Fruit fly (Drosophila melanogaster): ENCODE measurements around the gene grk.
A peak's percentile ranks its signal among the peaks of the same experiment; 100 is the strongest.

The grk gene

DNA sequence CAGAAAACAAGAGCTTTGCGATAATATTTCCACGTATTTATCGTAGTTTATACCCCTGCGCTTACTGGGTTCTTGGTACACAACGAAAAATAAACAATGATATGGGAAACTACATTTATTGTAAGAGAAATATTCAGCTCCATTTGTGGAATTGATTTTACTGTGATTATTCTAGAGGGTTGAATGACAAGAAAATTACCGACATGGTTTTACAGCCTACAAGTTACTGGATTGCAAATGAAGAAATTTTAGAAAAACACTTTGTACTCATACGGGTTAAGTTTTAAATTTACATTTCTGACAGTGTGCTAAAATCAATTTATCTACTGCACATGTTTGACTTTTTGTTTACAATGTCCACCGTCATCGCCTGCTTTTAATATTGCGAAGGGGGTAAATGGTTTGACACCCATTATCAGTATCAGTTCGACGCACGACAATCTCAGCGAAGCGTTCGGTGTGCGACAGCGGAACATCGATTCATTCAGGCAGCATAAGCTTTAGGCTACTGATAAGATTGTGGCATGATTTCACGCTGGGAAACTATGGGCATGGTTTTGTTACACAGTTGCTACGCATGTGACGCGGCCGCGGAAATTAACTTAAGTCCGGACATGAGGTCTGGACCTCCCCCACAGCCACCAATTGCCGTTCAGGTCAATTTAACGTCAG lies 28.5 kb upstream of the grk start (continued):
- TF ChIP-seq vfl (GFP tag; optimal IDR thresholded peaks at IDR 0.05) (no peak), CG14667 (GFP tag; IDR thresholded peaks at IDR 0.05) (no peak), chinmo (GFP tag; IDR thresholded peaks at IDR 0.05; ENCODE audit: partially characterized antibody) (peak; percentile 71; the same call in 1 of the 4 replicates), CG14965 (GFP tag; optimal IDR thresholded peaks at IDR 0.05; ENCODE audit: borderline replicate concordance) (no peak), sens-2 (GFP tag; IDR thresholded peaks at IDR 0.05) (peak; percentile 27; the same call in 1 of the 2 replicates), CG9797 (GFP tag; optimal IDR thresholded peaks at IDR 0.05) (no peak), row (GFP tag; IDR thresholded peaks at IDR 0.05) (peak; percentile 62), CG3163 (GFP tag; optimal IDR thresholded peaks at IDR 0.05) (no peak), Dref (GFP tag; IDR thresholded peaks at IDR 0.05) (no peak), bcd (GFP tag; optimal IDR thresholded peaks at IDR 0.05) (peak; percentile 9), CG1233 (GFP tag; optimal IDR thresholded peaks at IDR 0.05) (no peak), sisA (GFP tag; IDR thresholded peaks at IDR 0.05) (no peak), CG4617 (GFP tag; optimal IDR thresholded peaks at IDR 0.05; ENCODE audit: borderline replicate concordance) (no peak), dimm (GFP tag; IDR thresholded peaks at IDR 0.05) (no peak), sr (GFP tag; IDR thresholded peaks at IDR 0.05) (no peak), Hey (tag; optimal IDR thresholded peaks at IDR 0.05) (no peak), lilli (GFP tag; optimal IDR thresholded peaks at IDR 0.05) (peak; percentile 39), CG30020 (tag; optimal IDR thresholded peaks at IDR 0.05) (no peak), CG17361 (GFP tag; IDR thresholded peaks at IDR 0.05) (peak; percentile 43; the same call in 1 of the 3 replicates), Dfd (GFP tag; optimal IDR thresholded peaks at IDR 0.05) (no peak), tio (GFP tag; optimal IDR thresholded peaks at IDR 0.05) (no peak), peb (GFP tag; IDR thresholded peaks at IDR 0.05) (no peak), CG6254 (GFP tag; optimal IDR thresholded peaks at IDR 0.05) (no peak), nmo (GFP tag; optimal IDR thresholded peaks at IDR 0.05) (peak; percentile 19), CG7745 (tag; optimal IDR thresholded peaks at IDR 0.05) (no peak), rib (GFP tag; IDR thresholded peaks at IDR 0.05) (no peak), CG15601 (tag; optimal IDR thresholded peaks at IDR 0.05) (no peak), CG12942 (GFP tag; optimal IDR thresholded peaks at IDR 0.05) (no peak), sd (tag; optimal IDR thresholded peaks at IDR 0.05) (no peak), usp (GFP tag; optimal IDR thresholded peaks at IDR 0.05) (no peak), CG31365 (tag; optimal IDR thresholded peaks at IDR 0.05) (no peak), CG12299 (tag; optimal IDR thresholded peaks at IDR 0.05) (no peak), caup (GFP tag; optimal IDR thresholded peaks at IDR 0.05; ENCODE audit: severe bottlenecking) (peak; percentile 38), yki (optimal IDR thresholded peaks at IDR 0.05) (no peak), croc (GFP tag; conservative IDR thresholded peaks at IDR 0.05) (no peak), abd-A (tag; optimal IDR thresholded peaks at IDR 0.05) (no peak), seq (GFP tag; IDR thresholded peaks at IDR 0.05) (no peak), Bgb (GFP tag; IDR thresholded peaks at IDR 0.05; ENCODE audit: partially characterized antibody) (no peak), CG6683 (GFP tag; optimal IDR thresholded peaks at IDR 0.05) (no peak), Lim3 (GFP tag; IDR thresholded peaks at IDR 0.05) (no peak), unc-4 (GFP tag; IDR thresholded peaks at IDR 0.05; ENCODE audit: partially characterized antibody) (no peak), Bdp1 (GFP tag; optimal IDR thresholded peaks at IDR 0.05) (no peak), gsb-n (tag; optimal IDR thresholded peaks at IDR 0.05) (no peak), pnt (GFP tag; optimal IDR thresholded peaks at IDR 0.05) (no peak), disco-r (GFP tag; optimal IDR thresholded peaks at IDR 0.05) (no peak), CG18011 (GFP tag; optimal IDR thresholded peaks at IDR 0.05) (no peak), CkIIα-i1 (GFP tag; IDR thresholded peaks at IDR 0.05) (no peak), trem (tag; optimal IDR thresholded peaks at IDR 0.05) (no peak), tin (GFP tag; optimal IDR thresholded peaks at IDR 0.05) (no peak), lov (optimal IDR thresholded peaks at IDR 0.05) (no peak), lov (GFP tag; IDR thresholded peaks at IDR 0.05) (no peak)

Data from whole organism, embryonic.